Fruit fly (Drosophila melanogaster) whole organism, pupa: ENCODE measurements around the gene CG11771.

ENCODE experiments used
- Ets98B ChIP-seq: fragments of 200-800 bp; sonication (Bioruptor generic); IDR thresholded peaks from 2 replicates; pipeline ENCODE4 v1.3.6; 2022; ENCODE audit warnings: missing biosample characterization, missing genetic modification characterization
- Pif1B ChIP-seq: fragments of 200-800 bp; sonication (Bioruptor generic); optimal IDR thresholded peaks from 3 replicates; lab custom pipeline; 2016; ENCODE audit warnings: missing biosample characterization, missing genetic modification characterization

DNA sequence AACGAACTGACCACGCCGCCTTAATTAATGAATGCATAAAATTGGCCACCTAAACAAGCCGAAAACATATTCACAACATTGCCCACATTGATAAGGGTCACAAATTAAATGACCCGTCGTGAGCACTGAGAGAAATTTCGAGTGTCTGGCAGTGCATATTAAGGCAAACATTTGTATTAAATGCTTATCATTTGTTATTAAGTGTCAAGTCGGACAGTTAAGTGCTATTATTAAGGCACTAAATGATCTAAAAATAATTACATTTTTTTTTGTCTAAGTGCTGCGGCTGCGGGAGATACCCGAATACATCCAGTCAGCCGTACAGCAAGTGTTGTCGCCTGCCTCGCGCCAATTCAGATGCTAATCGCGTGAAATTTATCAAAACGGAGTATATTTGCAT lies 30.7 kb downstream of the CG11771 start:
- no peak for TF ChIP-seq Ets98B
- no peak for TF ChIP-seq Pif1B
